Worm (Caenorhabditis elegans): ENCODE results near the gene M117.6.

M117.6 gene

ce11 chrIV:11820067-11820913 is 7.6 kb downstream of the M117.6 start (continued):
- TF ChIP-seq T26A8.4 (GFP tag; IDR thresholded peaks at IDR 0.05) (no peak; the same call in 1 of the 2 replicates), rbr-2 (tag; optimal IDR thresholded peaks at IDR 0.05) (peak; percentile 42), lin-29 (GFP tag; IDR thresholded peaks at IDR 0.05) (no peak), zip-11 (GFP tag; IDR thresholded peaks at IDR 0.05) (no peak), dmd-6 (GFP tag; IDR thresholded peaks at IDR 0.05) (no peak; the same call in 1 of the 2 replicates), zfp-3 (GFP tag; conservative IDR thresholded peaks at IDR 0.05) (no peak; the same call in 1 of the 2 replicates), pha-4 (GFP tag; IDR thresholded peaks at IDR 0.05) (peak; percentile 13; the same call in 1 of the 2 replicates), pha-4 (tag; optimal IDR thresholded peaks at IDR 0.05) (no peak), mxl-2 (GFP tag; conservative IDR thresholded peaks at IDR 0.05) (no peak), madf-9 (GFP tag; conservative IDR thresholded peaks at IDR 0.05) (no peak), T20F7.1 (GFP tag; optimal IDR thresholded peaks at IDR 0.05) (peak; percentile 39), nhr-102 (tag; optimal IDR thresholded peaks at IDR 0.05) (no peak)

ce11 chrIV:11813901-11814300 is 14.0 kb downstream of the M117.6 start, which contains the start of gene M117.1:
Gene M117.1, plus strand, starts transcription at chrIV:11814247.
- TF ChIP-seq aha-1 (tag) (peak; percentile 82), dve-1 (tag; optimal IDR thresholded peaks at IDR 0.05; ENCODE audit: insufficient read depth) (no peak), daf-16 (GFP tag; optimal IDR thresholded peaks at IDR 0.05) (no peak), daf-16 (tag; optimal IDR thresholded peaks at IDR 0.05) (no peak), nhr-28 (tag; optimal IDR thresholded peaks at IDR 0.05) (peak; percentile 25), ceh-20 (GFP tag; IDR thresholded peaks at IDR 0.05) (no peak), pqm-1 (tag; optimal IDR thresholded peaks at IDR 0.05) (no peak), hif-1 (tag; optimal IDR thresholded peaks at IDR 0.05) (peak in 1 of 2 experiments; percentile 7), snpc-1.2 (GFP tag; IDR thresholded peaks at IDR 0.05) (no peak), mdl-1 (tag; optimal IDR thresholded peaks at IDR 0.05) (peak in 1 of 2 experiments; percentile 49), jun-1 (tag; optimal IDR thresholded peaks at IDR 0.05) (no peak), hlh-30 (tag; optimal IDR thresholded peaks at IDR 0.05; ENCODE audit: insufficient read depth) (peak; percentile 3), lsy-2 (tag; optimal IDR thresholded peaks at IDR 0.05) (no peak)

ce11 chrIV:11812017-11812416 is 15.9 kb downstream of the M117.6 start:
- TF ChIP-seq unc-130 (GFP tag; optimal IDR thresholded peaks at IDR 0.05) (no peak), mxl-3 (GFP tag; optimal IDR thresholded peaks at IDR 0.05) (peak; percentile 37), nhr-28 (tag; optimal IDR thresholded peaks at IDR 0.05) (peak; percentile 44), aha-1 (tag) (peak; percentile 42)

- TF ChIP-seq nhr-237 (tag; optimal IDR thresholded peaks at IDR 0.05): no peak
- no peak for TF ChIP-seq pha-4 (GFP tag; IDR thresholded peaks at IDR 0.05)
- TF ChIP-seq pha-4 (tag; optimal IDR thresholded peaks at IDR 0.05): peak; percentile 28
- no peak for TF ChIP-seq ZK337.2 (GFP tag; IDR thresholded peaks at IDR 0.05)
- TF ChIP-seq cey-2 (tag; optimal IDR thresholded peaks at IDR 0.05; ENCODE audit: borderline replicate concordance, insufficient read depth): peak; percentile 45
- TF ChIP-seq mxl-3 (GFP tag; optimal IDR thresholded peaks at IDR 0.05): peak; percentile 34
- peak; percentile 69 for TF ChIP-seq hlh-30 (tag; optimal IDR thresholded peaks at IDR 0.05; ENCODE audit: insufficient read depth)
- TF ChIP-seq F44E2.7 (GFP tag; IDR thresholded peaks at IDR 0.05): no peak
- TF ChIP-seq ctbp-1 (GFP tag; IDR thresholded peaks at IDR 0.05): peak; percentile 70; the same call in 1 of the 2 replicates
- peak; percentile 52; the same call in 1 of the 2 replicates for TF ChIP-seq set-16 (GFP tag; IDR thresholded peaks at IDR 0.05)
- no peak for TF ChIP-seq ceh-32 (tag; optimal IDR thresholded peaks at IDR 0.05; ENCODE audit: poor library complexity)
- TF ChIP-seq snpc-1.2 (GFP tag; IDR thresholded peaks at IDR 0.05): no peak
- TF ChIP-seq hlh-11 (tag; optimal IDR thresholded peaks at IDR 0.05): peak; percentile 85
- no peak for TF ChIP-seq zfp-2 (tag; optimal IDR thresholded peaks at IDR 0.05)
- TF ChIP-seq tag-97 (GFP tag; IDR thresholded peaks at IDR 0.05): no peak
- TF ChIP-seq dpl-1 (GFP tag; optimal IDR thresholded peaks at IDR 0.05): peak; percentile 60
- no peak for TF ChIP-seq T26A8.4 (GFP tag; IDR thresholded peaks at IDR 0.05)
- peak; percentile 89 for TF ChIP-seq dve-1 (tag; optimal IDR thresholded peaks at IDR 0.05; ENCODE audit: insufficient read depth)
- TF ChIP-seq nhr-102 (tag; optimal IDR thresholded peaks at IDR 0.05): no peak
- TF ChIP-seq spr-1 (tag; optimal IDR thresholded peaks at IDR 0.05): no peak
- no peak for TF ChIP-seq lin-38 (GFP tag; IDR thresholded peaks at IDR 0.05)
- no peak for TF ChIP-seq attf-4 (tag; optimal IDR thresholded peaks at IDR 0.05)
- TF ChIP-seq nhr-10 (tag; optimal IDR thresholded peaks at IDR 0.05): no peak
- no peak for TF ChIP-seq arid-1 (GFP tag; conservative IDR thresholded peaks at IDR 0.05)
- TF ChIP-seq hif-1 (tag; optimal IDR thresholded peaks at IDR 0.05): peak in 1 of 2 experiments; percentile 65
These were observed 18.2 kb downstream of the M117.6 start for ce11 chrIV:11809708-11810114.
